Worm (Caenorhabditis elegans): Measurements from ENCODE around the gene ZC204.14.

ce11 chrII:1672673-1673072 is 9.9 kb upstream of the ZC204.14 start:
- TF ChIP-seq mml-1 (tag; optimal IDR thresholded peaks at IDR 0.05) (no peak), pha-4 (tag; optimal IDR thresholded peaks at IDR 0.05) (no peak), ceh-28 (tag; optimal IDR thresholded peaks at IDR 0.05) (no peak), zag-1 (tag; optimal IDR thresholded peaks at IDR 0.05) (no peak)
